Fruit fly (Drosophila melanogaster) whole organism, embryonic: ENCODE data around the gene CG42404.

Experiments
- Atf3 ChIP-seq: fragments of 200-800 bp; sonication (Bioruptor generic); optimal IDR thresholded peaks from 3 replicates; lab custom pipeline; 2016; ENCODE audit warnings: missing biosample characterization, missing genetic modification characterization
- Atf6 ChIP-seq: fragments of 200-800 bp; sonication (Bioruptor generic); IDR thresholded peaks from 2 replicates; pipeline ENCODE4 v1.3.6; 2022; ENCODE audit warnings: missing biosample characterization, missing genetic modification characterization
- BEAF-32 ChIP-seq: fragments of 200-800 bp; sonication (Bioruptor generic); optimal IDR thresholded peaks from 3 replicates; lab custom pipeline; 2017; ENCODE audit warnings: missing biosample characterization, missing genetic modification characterization, mild to moderate bottlenecking, moderate library complexity, missing genetic modification reagents
- CG12155 ChIP-seq: fragments of 200-800 bp; sonication (Bioruptor generic); optimal IDR thresholded peaks from 3 replicates; lab custom pipeline; 2016; ENCODE audit warnings: missing biosample characterization, missing genetic modification characterization
- CG12236 ChIP-seq: fragments of 200-800 bp; sonication (Bioruptor generic); optimal IDR thresholded peaks from 2 replicates; lab custom pipeline; 2016; ENCODE audit warnings: missing biosample characterization, missing genetic modification characterization
- CG12299 ChIP-seq: fragments of 200-800 bp; sonication (Bioruptor generic); optimal IDR thresholded peaks from 2 replicates; lab custom pipeline; 2018; ENCODE audit warnings: missing biosample characterization, mild to moderate bottlenecking, missing genetic modification characterization
- CG15269 ChIP-seq: fragments of 200-800 bp; sonication (Bioruptor generic); optimal IDR thresholded peaks from 2 replicates; lab custom pipeline; 2018; ENCODE audit warnings: missing biosample characterization, mild to moderate bottlenecking, missing genetic modification characterization, moderate library complexity
- CG17186 ChIP-seq: fragments of 200-800 bp; sonication (Bioruptor generic); optimal IDR thresholded peaks from 3 replicates; lab custom pipeline; 2017; ENCODE audit warnings: missing biosample characterization, missing genetic modification reagents, missing genetic modification characterization
- CG17912 ChIP-seq: fragments of 200-800 bp; sonication (Bioruptor generic); optimal IDR thresholded peaks from 2 replicates; lab custom pipeline; 2018; ENCODE audit warnings: missing biosample characterization, mild to moderate bottlenecking, missing genetic modification characterization
- CG2875 ChIP-seq: fragments of 200-800 bp; sonication (Bioruptor generic); optimal IDR thresholded peaks from 2 replicates; lab custom pipeline; 2017; ENCODE audit warnings: missing biosample characterization, mild to moderate bottlenecking, missing genetic modification characterization, missing genetic modification reagents
- CG3838 ChIP-seq: fragments of 200-800 bp; sonication (Bioruptor generic); optimal IDR thresholded peaks from 3 replicates; lab custom pipeline; 2016; ENCODE audit warnings: missing biosample characterization, missing genetic modification characterization
- CG3847 ChIP-seq: fragments of 200-800 bp; sonication (Bioruptor generic); IDR thresholded peaks from 2 replicates; pipeline ENCODE4 v1.3.6; 2022; ENCODE audit warnings: missing biosample characterization, missing genetic modification characterization
- CG6765 ChIP-seq: fragments of 200-800 bp; sonication (Bioruptor generic); optimal IDR thresholded peaks from 3 replicates; lab custom pipeline; 2017; ENCODE audit warnings: missing biosample characterization, mild to moderate bottlenecking, missing genetic modification characterization
- CG9437 ChIP-seq: fragments of 200-800 bp; sonication (Bioruptor generic); optimal IDR thresholded peaks from 2 replicates; lab custom pipeline; 2018; ENCODE audit warnings: missing biosample characterization, mild to moderate bottlenecking, missing genetic modification characterization
- D19B ChIP-seq: fragments of 200-800 bp; sonication (Bioruptor generic); optimal IDR thresholded peaks from 2 replicates; lab custom pipeline; 2017; ENCODE audit warnings: missing biosample characterization, mild to moderate bottlenecking, missing genetic modification characterization
- Doc2 ChIP-seq: fragments of 200-800 bp; sonication (Bioruptor generic); IDR thresholded peaks from 2 replicates; pipeline ENCODE4 v1.3.6; 2022; ENCODE audit warnings: missing biosample characterization, missing genetic modification characterization
- E2f1 ChIP-seq: fragments of 200-800 bp; sonication (Bioruptor generic); IDR thresholded peaks from 2 replicates; pipeline ENCODE4 v1.3.6; 2022; ENCODE audit warnings: missing biosample characterization, missing genetic modification characterization
- Fer2 ChIP-seq: fragments of 200-800 bp; sonication (Bioruptor generic); optimal IDR thresholded peaks from 2 replicates; lab custom pipeline; 2018; ENCODE audit warnings: missing biosample characterization, mild to moderate bottlenecking, missing genetic modification characterization, moderate library complexity
- H15 ChIP-seq: fragments of 200-800 bp; sonication (Bioruptor generic); IDR thresholded peaks from 3 replicates; pipeline ENCODE4 v1.3.6; 2022; ENCODE audit warnings: missing biosample characterization, missing genetic modification characterization
- HmgD ChIP-seq: fragments of 200-800 bp; sonication (Bioruptor generic); optimal IDR thresholded peaks from 3 replicates; lab custom pipeline; 2016; ENCODE audit warnings: missing biosample characterization, missing genetic modification characterization
- Hr3 ChIP-seq: fragments of 200-800 bp; sonication (Bioruptor generic); optimal IDR thresholded peaks from 3 replicates; lab custom pipeline; 2016; ENCODE audit warnings: missing biosample characterization, missing genetic modification characterization
- MESR4 ChIP-seq: fragments of 200-800 bp; sonication (Bioruptor generic); optimal IDR thresholded peaks from 2 replicates; lab custom pipeline; 2018; ENCODE audit warnings: missing biosample characterization, mild to moderate bottlenecking, missing genetic modification characterization, moderate library complexity
- MTF-1 ChIP-seq: fragments of 200-800 bp; sonication (Bioruptor generic); optimal IDR thresholded peaks from 2 replicates; lab custom pipeline; 2018; ENCODE audit warnings: missing biosample characterization, mild to moderate bottlenecking, missing genetic modification characterization, borderline replicate concordance
- Max ChIP-seq: fragments of 200-800 bp; sonication (Bioruptor generic); optimal IDR thresholded peaks from 2 replicates; lab custom pipeline; 2016; ENCODE audit warnings: missing biosample characterization, mild to moderate bottlenecking, missing genetic modification characterization
- Mes4 ChIP-seq: fragments of 200-800 bp; sonication (Bioruptor generic); optimal IDR thresholded peaks from 2 replicates; lab custom pipeline; 2016; ENCODE audit warnings: missing biosample characterization, missing genetic modification characterization
- Oli ChIP-seq: fragments of 200-800 bp; sonication (Bioruptor generic); optimal IDR thresholded peaks from 2 replicates; lab custom pipeline; 2018; ENCODE audit warnings: missing biosample characterization, mild to moderate bottlenecking, missing genetic modification characterization, moderate library complexity
- Scr ChIP-seq: fragments of 200-800 bp; sonication (Bioruptor generic); IDR thresholded peaks from 2 replicates; pipeline ENCODE4 v1.3.6; 2022; ENCODE audit warnings: missing biosample characterization, missing genetic modification characterization; ENCODE audit not compliant: partially characterized antibody
- Tbp ChIP-seq: fragments of >200 bp; optimal IDR thresholded peaks from 2 replicates; lab custom pipeline; 2018; ENCODE audit warnings: missing biosample characterization, missing genetic modification characterization
- al ChIP-seq: fragments of 200-800 bp; sonication (Bioruptor generic); IDR thresholded peaks from 2 replicates; pipeline ENCODE4 v1.3.6; 2022; ENCODE audit warnings: missing biosample characterization, missing genetic modification characterization
- az2 ChIP-seq: fragments of 200-800 bp; sonication (Bioruptor generic); optimal IDR thresholded peaks from 3 replicates; lab custom pipeline; 2016; ENCODE audit warnings: missing biosample characterization, missing genetic modification characterization
- bab2 ChIP-seq: fragments of 200-800 bp; sonication (Bioruptor generic); optimal IDR thresholded peaks from 2 replicates; lab custom pipeline; 2016; ENCODE audit warnings: missing biosample characterization, missing genetic modification characterization
- bowl ChIP-seq: fragments of 200-800 bp; sonication (Bioruptor generic); IDR thresholded peaks from 2 replicates; pipeline ENCODE4 v1.3.6; 2022; ENCODE audit warnings: missing biosample characterization, missing genetic modification characterization
- chm ChIP-seq: fragments of 200-800 bp; sonication (Bioruptor generic); IDR thresholded peaks from 2 replicates; pipeline ENCODE4 v1.3.6; 2022; ENCODE audit warnings: missing biosample characterization, missing genetic modification characterization
- crol ChIP-seq: fragments of 200-800 bp; sonication (Bioruptor generic); IDR thresholded peaks from 2 replicates; pipeline ENCODE4 v1.3.6; 2022; ENCODE audit warnings: missing biosample characterization, missing genetic modification characterization
- dm ChIP-seq: fragments of 200-800 bp; sonication (Bioruptor generic); optimal IDR thresholded peaks from 3 replicates; lab custom pipeline; 2016; ENCODE audit warnings: missing biosample characterization, missing genetic modification characterization
- dpn ChIP-seq, 2 experiments: fragments of 200-800 bp; sonication (Bioruptor generic); optimal IDR thresholded peaks; 3 replicates each; lab custom pipeline; 2016; ENCODE audit warnings: missing biosample characterization in 2 of 2, missing genetic modification characterization in 2 of 2
- esg ChIP-seq: fragments of 200-800 bp; sonication (Bioruptor generic); conservative IDR thresholded peaks from 2 replicates; pipeline ENCODE4 v1.3.6; 2022; ENCODE audit warnings: missing biosample characterization, missing genetic modification characterization
- gsb-n ChIP-seq: fragments of 200-800 bp; sonication (Bioruptor generic); optimal IDR thresholded peaks from 3 replicates; lab custom pipeline; 2018; ENCODE audit warnings: missing biosample characterization, mild to moderate bottlenecking, missing genetic modification characterization
- knrl ChIP-seq: fragments of 200-800 bp; sonication (Bioruptor generic); IDR thresholded peaks from 3 replicates; pipeline ENCODE4 v1.3.6; 2022; ENCODE audit warnings: missing biosample characterization, missing genetic modification characterization; ENCODE audit not compliant: partially characterized antibody
- maf-S ChIP-seq: fragments of 200-800 bp; sonication (Bioruptor generic); optimal IDR thresholded peaks from 2 replicates; lab custom pipeline; 2016; ENCODE audit warnings: missing biosample characterization, missing genetic modification characterization
- p53 ChIP-seq: fragments of 200-800 bp; sonication (Bioruptor generic); optimal IDR thresholded peaks from 2 replicates; lab custom pipeline; 2016; ENCODE audit warnings: missing biosample characterization, missing genetic modification characterization
- pho ChIP-seq: fragments of 200-800 bp; sonication (Bioruptor generic); optimal IDR thresholded peaks from 2 replicates; lab custom pipeline; 2016; ENCODE audit warnings: missing biosample characterization, missing genetic modification characterization
- pnt ChIP-seq: fragments of 200-800 bp; sonication (Bioruptor generic); optimal IDR thresholded peaks from 3 replicates; lab custom pipeline; 2016; ENCODE audit warnings: missing biosample characterization, missing genetic modification characterization
- pzg ChIP-seq: fragments of 200-800 bp; sonication (Bioruptor generic); optimal IDR thresholded peaks from 3 replicates; lab custom pipeline; 2018; ENCODE audit warnings: missing biosample characterization, mild to moderate bottlenecking, missing genetic modification characterization, moderate library complexity
- scrt ChIP-seq: fragments of 200-800 bp; sonication (Bioruptor generic); optimal IDR thresholded peaks from 2 replicates; lab custom pipeline; 2018; ENCODE audit warnings: missing biosample characterization, mild to moderate bottlenecking, missing genetic modification characterization, moderate library complexity
- so ChIP-seq: fragments of 200-800 bp; sonication (Bioruptor generic); IDR thresholded peaks from 3 replicates; pipeline ENCODE4 v1.3.6; 2022; ENCODE audit warnings: missing biosample characterization, missing genetic modification characterization
- sqz ChIP-seq: fragments of 200-800 bp; sonication (Bioruptor generic); optimal IDR thresholded peaks from 3 replicates; lab custom pipeline; 2018; ENCODE audit warnings: missing biosample characterization, mild to moderate bottlenecking, missing genetic modification characterization
- unpg ChIP-seq: fragments of 200-800 bp; sonication (Bioruptor generic); optimal IDR thresholded peaks from 3 replicates; lab custom pipeline; 2018; ENCODE audit warnings: missing biosample characterization, mild to moderate bottlenecking, missing genetic modification characterization, moderate library complexity
- zf30C ChIP-seq: fragments of 200-800 bp; sonication (Bioruptor generic); optimal IDR thresholded peaks from 3 replicates; lab custom pipeline; 2018; ENCODE audit warnings: missing biosample characterization, mild to moderate bottlenecking, missing genetic modification characterization

The CG42404 gene

dm6 chr3R:15213362-15213989 lies 36.4 kb upstream of the CG42404 start, which contains the start of the genes CG6654 and CG4210 (continued):
- TF ChIP-seq MESR4 (GFP tag; lab: Kevin White, UChicago), result peak; percentile 66
- peak; percentile 68 for TF ChIP-seq Scr (GFP tag; lab: Robert Waterston, UW)
- no peak for TF ChIP-seq Atf6
- no peak for TF ChIP-seq Hr3 (GFP tag; lab: Kevin White, UChicago)
- TF ChIP-seq scrt (GFP tag; lab: Kevin White, UChicago), result no peak
- TF ChIP-seq CG9437 (GFP tag; lab: Kevin White, UChicago), result no peak
- TF ChIP-seq pho, result no peak
- no peak for TF ChIP-seq CG2875 (GFP tag; lab: Kevin White, UChicago)
- no peak for TF ChIP-seq sqz
- TF ChIP-seq dpn (GFP tag; optimal IDR thresholded peaks at IDR 0.05; lab: Kevin White, UChicago), result peak in 1 of 2 experiments; percentile 9
- no peak for TF ChIP-seq Mes4 (GFP tag; lab: Kevin White, UChicago)
- no peak for TF ChIP-seq CG12236 (GFP tag; lab: Kevin White, UChicago)
- no peak for TF ChIP-seq CG12299 (tag; lab: Kevin White, UChicago)
- no peak for TF ChIP-seq pnt
- TF ChIP-seq H15, result no peak
- no peak for TF ChIP-seq az2
- TF ChIP-seq CG12155 (GFP tag; lab: Kevin White, UChicago), result peak; percentile 21
- TF ChIP-seq pzg (GFP tag; lab: Kevin White, UChicago), result peak; percentile 67
- no peak for TF ChIP-seq CG17186 (GFP tag; lab: Kevin White, UChicago)
- TF ChIP-seq CG15269, result no peak
- no peak for TF ChIP-seq unpg
- no peak for TF ChIP-seq dm (GFP tag; lab: Kevin White, UChicago)
- peak; percentile 78 for TF ChIP-seq BEAF-32
- 0 out of 2 replicates have a peak, but pooled peaks have one; percentile 9 for TF ChIP-seq chm (GFP tag; lab: Robert Waterston, UW)
- no peak for TF ChIP-seq gsb-n (tag; lab: Kevin White, UChicago)
- no peak for TF ChIP-seq p53
- TF ChIP-seq al (GFP tag; lab: Robert Waterston, UW), result no peak
- TF ChIP-seq CG3838 (GFP tag; lab: Kevin White, UChicago), result no peak
- no peak for TF ChIP-seq Atf3 (GFP tag; lab: Kevin White, UChicago)
- no peak for TF ChIP-seq bab2 (GFP tag; lab: Kevin White, UChicago)
- TF ChIP-seq MTF-1 (GFP tag; lab: Kevin White, UChicago), result no peak
- TF ChIP-seq CG17912 (GFP tag; lab: Kevin White, UChicago), result no peak
- no peak for TF ChIP-seq Oli (tag; lab: Kevin White, UChicago)
- no peak for TF ChIP-seq zf30C (GFP tag; lab: Kevin White, UChicago)
- no peak for TF ChIP-seq so (GFP tag; lab: Robert Waterston, UW)
- no peak for TF ChIP-seq esg (GFP tag; lab: Robert Waterston, UW)
- no peak for TF ChIP-seq HmgD (GFP tag; lab: Kevin White, UChicago)
- no peak for TF ChIP-seq bowl (GFP tag; lab: Robert Waterston, UW)
- no peak for TF ChIP-seq Tbp (GFP tag; lab: Kevin White, UChicago)
- TF ChIP-seq knrl (GFP tag; lab: Robert Waterston, UW), result peak; percentile 58; the same call in 2 of the 3 replicates
- no peak for TF ChIP-seq Doc2
- no peak for TF ChIP-seq CG6765 (GFP tag; lab: Kevin White, UChicago)
- no peak for TF ChIP-seq maf-S
- no peak for TF ChIP-seq E2f1
- no peak for TF ChIP-seq Fer2 (tag; lab: Kevin White, UChicago)
- TF ChIP-seq crol (GFP tag; lab: Robert Waterston, UW), result no peak
- TF ChIP-seq D19B (GFP tag; lab: Kevin White, UChicago), result no peak
- peak; percentile 14 for TF ChIP-seq Max (GFP tag; lab: Kevin White, UChicago)
- TF ChIP-seq CG3847, result no peak
